Worm (Caenorhabditis elegans) whole organism, L2 larva: ENCODE results near the gene F10D7.3.

ENCODE experiments used
- C34F6.9 ChIP-seq: fragments of 150-350 bp; optimal IDR thresholded peaks from 2 replicates; lab custom pipeline; 2014; ENCODE audit warnings: missing biosample characterization, missing genetic modification characterization
- F13H6.1 ChIP-seq: sonication (generic microtip); optimal IDR thresholded peaks from 2 replicates; lab custom pipeline; 2016; ENCODE audit warnings: missing genetic modification characterization, missing compliant biosample characterization
- Y55F3AM.14 ChIP-seq: fragments of 200-800 bp; sonication (Bioruptor generic); optimal IDR thresholded peaks from 2 replicates; lab custom pipeline; 2018; ENCODE audit warnings: mild to moderate bottlenecking, missing genetic modification characterization, missing compliant biosample characterization
- alr-1 ChIP-seq: fragments of 150-350 bp; optimal IDR thresholded peaks from 2 replicates; lab custom pipeline; 2014; ENCODE audit warnings: missing biosample characterization, missing genetic modification characterization
- ama-1 ChIP-seq: fragments of 150-350 bp; optimal IDR thresholded peaks from 2 replicates; lab custom pipeline; 2018; ENCODE audit warnings: inconsistent platforms
- blmp-1 ChIP-seq: sonication (generic microtip); optimal IDR thresholded peaks from 2 replicates; lab custom pipeline; 2017; ENCODE audit warnings: missing genetic modification characterization, mild to moderate bottlenecking, missing compliant biosample characterization, antibody characterized with exemption, moderate library complexity; ENCODE audit not compliant: insufficient read depth
- crh-2 ChIP-seq: sonication (generic microtip); optimal IDR thresholded peaks from 2 replicates; lab custom pipeline; 2017; ENCODE audit warnings: missing biosample characterization, missing genetic modification characterization
- egl-27 ChIP-seq: sonication (generic microtip); optimal IDR thresholded peaks from 3 replicates; lab custom pipeline; 2017; ENCODE audit warnings: missing biosample characterization, missing genetic modification reagents, missing genetic modification characterization
- elt-1 ChIP-seq: fragments of 150-350 bp; optimal IDR thresholded peaks from 2 replicates; lab custom pipeline; 2014; ENCODE audit warnings: missing biosample characterization, missing genetic modification characterization
- elt-3 ChIP-seq: sonication (generic microtip); optimal IDR thresholded peaks from 2 replicates; lab custom pipeline; 2017; ENCODE audit warnings: missing biosample characterization, missing genetic modification characterization
- fos-1 ChIP-seq: fragments of 150-350 bp; optimal IDR thresholded peaks from 2 replicates; lab custom pipeline; 2014; ENCODE audit warnings: missing biosample characterization, missing genetic modification characterization
- gmeb-1 ChIP-seq: fragments of 150-350 bp; optimal IDR thresholded peaks from 2 replicates; lab custom pipeline; 2014; ENCODE audit warnings: missing biosample characterization, missing genetic modification characterization
- lin-39 ChIP-seq: fragments of 150-350 bp; optimal IDR thresholded peaks from 2 replicates; lab custom pipeline; 2014; ENCODE audit warnings: missing biosample characterization, missing genetic modification reagents, missing genetic modification characterization
- lsy-2 ChIP-seq, 2 experiments: fragments of 150-350 bp in 1 of 2; sonication (generic microtip) in 1 of 2; optimal IDR thresholded peaks; 2 replicates each; lab custom pipeline; 2014 to 2017; ENCODE audit warnings: missing biosample characterization in 2 of 2, missing genetic modification characterization in 2 of 2
- mab-5 ChIP-seq: fragments of 150-350 bp; optimal IDR thresholded peaks from 2 replicates; lab custom pipeline; 2014; ENCODE audit warnings: missing biosample characterization, missing genetic modification characterization
- mbf-1 ChIP-seq: sonication (generic microtip); optimal IDR thresholded peaks from 2 replicates; lab custom pipeline; 2017; ENCODE audit warnings: missing biosample characterization, missing genetic modification characterization
- mdl-1 ChIP-seq, 2 experiments: fragments of 150-350 bp in 1 of 2; sonication (generic microtip) in 1 of 2; optimal IDR thresholded peaks; 2 replicates each; lab custom pipeline; 2017; ENCODE audit warnings: missing biosample characterization in 2 of 2, missing genetic modification characterization in 2 of 2
- nhr-10 ChIP-seq: sonication (generic microtip); optimal IDR thresholded peaks from 2 replicates; lab custom pipeline; 2017; ENCODE audit warnings: missing biosample characterization, missing genetic modification characterization
- nhr-12 ChIP-seq: fragments of 150-350 bp; optimal IDR thresholded peaks from 2 replicates; lab custom pipeline; 2014; ENCODE audit warnings: missing biosample characterization, missing genetic modification characterization
- nhr-129 ChIP-seq: fragments of 150-350 bp; optimal IDR thresholded peaks from 2 replicates; lab custom pipeline; 2014; ENCODE audit warnings: missing biosample characterization, missing genetic modification characterization
- nhr-21 ChIP-seq: fragments of 150-350 bp; optimal IDR thresholded peaks from 2 replicates; lab custom pipeline; 2014; ENCODE audit warnings: missing biosample characterization, missing genetic modification characterization
- nhr-23 ChIP-seq: fragments of 150-350 bp; optimal IDR thresholded peaks from 2 replicates; lab custom pipeline; 2014; ENCODE audit warnings: missing biosample characterization, missing genetic modification reagents, missing genetic modification characterization
- nhr-237 ChIP-seq: fragments of 150-350 bp; optimal IDR thresholded peaks from 2 replicates; lab custom pipeline; 2014; ENCODE audit warnings: missing biosample characterization, missing genetic modification characterization
- nhr-25 ChIP-seq: fragments of 150-350 bp; sonication (generic microtip); optimal IDR thresholded peaks from 3 replicates; lab custom pipeline; 2014; ENCODE audit warnings: missing biosample characterization, missing genetic modification characterization
- sem-4 ChIP-seq: fragments of 150-350 bp; optimal IDR thresholded peaks from 2 replicates; lab custom pipeline; 2014; ENCODE audit warnings: missing biosample characterization, missing genetic modification reagents, missing genetic modification characterization
- skn-1 ChIP-seq: sonication (generic microtip); optimal IDR thresholded peaks from 2 replicates; lab custom pipeline; 2017; ENCODE audit warnings: missing biosample characterization, missing genetic modification characterization
- sma-3 ChIP-seq: sonication (generic microtip); optimal IDR thresholded peaks from 2 replicates; lab custom pipeline; 2016; ENCODE audit warnings: missing genetic modification reagents, missing genetic modification characterization, missing compliant biosample characterization
- sma-9 ChIP-seq, 2 experiments: fragments of 150-350 bp in 1 of 2; sonication (generic microtip) in 1 of 2; optimal IDR thresholded peaks; 2 replicates each; lab custom pipeline; 2014 to 2016; ENCODE audit warnings: missing genetic modification characterization in 2 of 2, mild to moderate bottlenecking in 1 of 2, missing biosample characterization in 1 of 2, missing compliant biosample characterization in 1 of 2, missing genetic modification reagents in 1 of 2, moderate library complexity in 1 of 2
- unc-39 ChIP-seq: fragments of 150-350 bp; optimal IDR thresholded peaks from 2 replicates; lab custom pipeline; 2014; ENCODE audit warnings: missing biosample characterization, missing genetic modification characterization
- zag-1 ChIP-seq: fragments of 150-350 bp; optimal IDR thresholded peaks from 2 replicates; lab custom pipeline; 2014; ENCODE audit warnings: missing biosample characterization, missing genetic modification characterization
- ztf-1 ChIP-seq: fragments of 200-800 bp; sonication (Bioruptor generic); conservative IDR thresholded peaks from 2 replicates; pipeline ENCODE4 v1.3.6; 2022; ENCODE audit warnings: missing genetic modification characterization, missing compliant biosample characterization
- ztf-11 ChIP-seq: sonication (generic microtip); optimal IDR thresholded peaks from 2 replicates; lab custom pipeline; 2017; ENCODE audit warnings: missing biosample characterization, missing genetic modification characterization
- ztf-4 ChIP-seq: fragments of 150-350 bp; optimal IDR thresholded peaks from 2 replicates; lab custom pipeline; 2014; ENCODE audit warnings: missing biosample characterization, missing genetic modification characterization

Gene F10D7.3

DNA sequence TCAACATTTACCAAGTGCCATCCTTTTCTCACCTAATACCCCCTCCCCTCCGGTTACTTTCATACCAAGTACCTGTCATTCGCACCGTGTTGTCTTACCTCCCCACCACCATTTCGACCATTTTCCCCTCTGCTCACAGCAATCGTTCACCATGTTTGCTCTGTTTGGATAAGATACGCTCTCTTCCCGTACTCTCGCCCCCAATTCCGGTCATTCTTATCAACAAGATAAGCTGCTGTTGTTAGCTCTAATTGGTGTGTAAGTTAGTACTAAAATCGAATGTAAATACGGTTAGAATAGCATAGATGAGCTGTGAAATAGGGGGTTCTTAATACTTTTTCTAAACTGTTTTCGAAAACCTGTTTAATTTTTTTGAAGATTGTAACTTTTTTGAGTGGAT, 43.9 kb downstream of the F10D7.3 start:
- TF ChIP-seq sem-4 (tag; lab: Kevin White, UChicago) (no peak), sma-3 (no peak), egl-27 (tag; lab: Kevin White, UChicago) (no peak), alr-1 (tag; lab: Kevin White, UChicago) (no peak), ztf-11 (tag; lab: Kevin White, UChicago) (no peak), lin-39 (tag; lab: Kevin White, UChicago) (no peak), lsy-2 (tag; optimal IDR thresholded peaks at IDR 0.05; lab: Kevin White, UChicago) (no peak), skn-1 (tag; lab: Kevin White, UChicago) (no peak), mdl-1 (tag; optimal IDR thresholded peaks at IDR 0.05; lab: Kevin White, UChicago) (no peak), gmeb-1 (tag; lab: Kevin White, UChicago) (no peak), F13H6.1 (tag; lab: Kevin White, UChicago) (no peak), zag-1 (no peak), fos-1 (no peak), nhr-237 (tag; lab: Kevin White, UChicago) (no peak), unc-39 (no peak), nhr-21 (tag; lab: Kevin White, UChicago) (no peak), Y55F3AM.14 (no peak)

DNA sequence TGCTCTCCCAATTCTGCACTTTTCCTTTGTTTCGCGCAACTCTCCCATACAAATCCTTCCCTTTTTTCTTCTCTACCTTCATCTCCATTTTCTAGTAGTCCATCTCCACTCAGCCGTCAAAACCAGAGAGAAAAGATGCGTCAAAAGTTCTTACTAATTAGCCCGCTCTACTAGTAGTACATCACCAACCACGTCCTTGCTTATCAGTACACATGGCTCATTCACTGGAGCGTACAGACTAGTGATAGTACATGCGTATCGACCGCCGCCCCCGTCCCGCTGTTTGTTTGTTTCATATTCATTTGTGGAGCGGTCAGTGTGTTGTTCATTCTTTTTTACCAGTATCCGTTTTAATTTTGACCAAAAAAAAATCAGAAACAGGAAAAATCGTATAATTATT, 45.4 kb downstream of the F10D7.3 start:
- TF ChIP-seq fos-1 (peak; percentile 82), sem-4 (tag; lab: Kevin White, UChicago) (no peak)

DNA sequence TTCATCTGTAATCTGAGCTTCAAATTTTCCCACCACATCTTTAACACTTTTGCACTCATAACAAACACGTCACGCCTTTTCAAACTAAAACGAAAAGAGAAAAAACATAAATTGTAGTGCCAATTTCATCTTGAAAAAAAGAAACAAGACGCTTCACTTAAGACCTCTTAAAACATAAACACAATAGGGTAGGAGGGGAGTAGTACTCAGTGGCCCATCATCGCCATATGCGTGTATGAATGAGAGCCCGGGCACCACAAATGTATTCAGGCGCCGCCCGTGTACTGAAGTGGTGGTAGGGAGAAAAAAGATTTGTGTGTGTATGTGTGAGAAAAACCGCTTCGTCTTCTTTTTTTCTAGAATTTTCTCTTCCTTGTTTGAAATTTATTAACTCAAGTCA, 47.2 kb downstream of the F10D7.3 start:
- TF ChIP-seq ztf-11 (tag; lab: Kevin White, UChicago) (no peak), nhr-25 (tag; lab: Kevin White, UChicago) (no peak), fos-1 (no peak), sma-9 (GFP tag; optimal IDR thresholded peaks at IDR 0.05; lab: Kevin White, UChicago) (no peak), sma-9 (tag; optimal IDR thresholded peaks at IDR 0.05; lab: Kevin White, UChicago) (no peak), gmeb-1 (tag; lab: Kevin White, UChicago) (no peak), nhr-10 (tag; lab: Kevin White, UChicago) (no peak), nhr-23 (tag; lab: Kevin White, UChicago) (no peak), nhr-129 (no peak), blmp-1 (tag; lab: Kevin White, UChicago) (no peak), unc-39 (no peak), ama-1 (lab: Kevin White, UChicago) (no peak), elt-1 (no peak), egl-27 (tag; lab: Kevin White, UChicago) (no peak), nhr-237 (tag; lab: Kevin White, UChicago) (no peak), ztf-4 (no peak), ztf-1 (GFP tag; lab: Robert Waterston, UW) (no peak), sma-3 (no peak), mab-5 (tag; lab: Kevin White, UChicago) (no peak), Y55F3AM.14 (no peak)

DNA sequence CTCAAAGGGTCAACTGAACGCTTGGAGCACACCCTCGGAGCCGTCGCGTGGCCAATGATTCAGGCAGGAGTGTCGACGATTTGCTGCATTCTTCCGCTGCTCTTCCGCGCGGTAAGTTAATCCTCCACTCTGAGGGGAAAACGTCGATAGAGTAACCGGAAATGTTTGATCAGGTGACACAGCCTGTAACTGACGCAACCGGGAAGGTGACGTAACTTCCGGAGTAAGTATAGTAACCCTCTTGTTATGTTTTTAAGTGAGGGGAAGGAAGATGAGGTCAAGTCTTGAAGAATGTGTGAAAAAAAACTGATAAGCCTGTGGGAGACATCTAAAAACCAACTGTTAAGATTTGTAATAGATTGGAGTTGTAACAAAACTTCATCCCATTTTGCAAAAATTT, 49.5 kb downstream of the F10D7.3 start:
- no peak for TF ChIP-seq ztf-11 (tag; lab: Kevin White, UChicago)
- no peak for TF ChIP-seq lsy-2 (tag; optimal IDR thresholded peaks at IDR 0.05; lab: Kevin White, UChicago)
- no peak for TF ChIP-seq elt-3
- no peak for TF ChIP-seq zag-1
- TF ChIP-seq crh-2 (tag; lab: Kevin White, UChicago): no peak
- no peak for TF ChIP-seq nhr-12 (tag; lab: Kevin White, UChicago)
- no peak for TF ChIP-seq mbf-1 (tag; lab: Kevin White, UChicago)
- TF ChIP-seq C34F6.9 (tag; lab: Kevin White, UChicago): no peak
